Worm (Caenorhabditis elegans): Measurements from ENCODE around the gene F57F4.2.

DNA sequence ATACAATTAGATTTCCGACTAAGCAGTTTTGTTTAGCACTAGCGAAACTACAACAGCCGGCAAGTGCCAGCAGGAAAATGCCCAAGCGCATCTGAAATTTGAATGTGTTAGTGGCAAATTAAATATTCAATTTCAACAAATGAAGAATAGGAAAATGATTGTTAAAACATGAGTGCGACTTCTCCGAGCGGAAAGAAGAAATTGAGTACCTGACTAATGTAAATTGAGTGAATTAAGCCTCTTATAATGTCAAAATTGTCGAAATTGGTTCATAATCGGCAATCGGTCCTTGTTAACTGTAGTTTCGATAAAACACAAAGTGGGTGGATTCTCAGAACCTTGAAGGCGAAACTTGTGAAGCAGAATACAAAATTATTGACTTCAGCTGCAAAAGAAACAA is 10.3 kb upstream of the F57F4.2 start, which contains the start of gene gfi-1:
- TF ChIP-seq sup-37 (GFP tag; optimal IDR thresholded peaks at IDR 0.05) (no peak), mdl-1 (tag; optimal IDR thresholded peaks at IDR 0.05) (no peak), ets-5 (GFP tag; IDR thresholded peaks at IDR 0.05) (no peak), pax-3 (tag; optimal IDR thresholded peaks at IDR 0.05) (no peak), fkh-4 (tag; optimal IDR thresholded peaks at IDR 0.05; ENCODE audit: borderline replicate concordance) (no peak), fkh-10 (GFP tag; optimal IDR thresholded peaks at IDR 0.05) (no peak), pqm-1 (tag; optimal IDR thresholded peaks at IDR 0.05) (no peak)

Measured in whole organism, L1 larva.